In genomic region chr3R:17787780-17788179, dm6 we compare ENCODE assay signal across 3 fruit fly cellular contexts.
A peak's percentile ranks its signal among the peaks of the same experiment; 100 is the strongest.
TF ChIP-seq lines count a peak whose summit lies in the region.

No protein-coding gene starts in this region.

- no peak for TF ChIP-seq CTCF in whole organism, embryonic (GFP tag; optimal IDR thresholded peaks at IDR 0.05; lab: Kevin White, UChicago)

TF ChIP-seq in whole organism, embryonic, 481 proteins besides CTCF, POLR2A, EP300 and RAD21 (continues in another document):
- TF ChIP-seq Neu2 (GFP tag; optimal IDR thresholded peaks at IDR 0.05; lab: Kevin White, UChicago; ENCODE audit: borderline replicate concordance) (no peak), nerfin-1 (tag; optimal IDR thresholded peaks at IDR 0.05; lab: Kevin White, UChicago) (no peak), Mad (GFP tag; optimal IDR thresholded peaks at IDR 0.05; lab: Kevin White, UChicago) (no peak), CG31224 (GFP tag; IDR thresholded peaks at IDR 0.05; lab: Robert Waterston, UW) (no peak), Ets65A (GFP tag; lab: Kevin White, UChicago) (peak; percentile 34), CG2199 (GFP tag; IDR thresholded peaks at IDR 0.05; lab: Robert Waterston, UW) (no peak), trem (tag; optimal IDR thresholded peaks at IDR 0.05; lab: Kevin White, UChicago) (peak; percentile 1), CG4820 (GFP tag; optimal IDR thresholded peaks at IDR 0.05; lab: Kevin White, UChicago) (peak; percentile 3), Ets97D (GFP tag; optimal IDR thresholded peaks at IDR 0.05; lab: Kevin White, UChicago) (no peak), CG7357 (GFP tag; IDR thresholded peaks at IDR 0.05; lab: Robert Waterston, UW) (no peak), CG9437 (GFP tag; optimal IDR thresholded peaks at IDR 0.05; lab: Kevin White, UChicago) (no peak), CG11695 (GFP tag; IDR thresholded peaks at IDR 0.05; lab: Robert Waterston, UW) (no peak), al (GFP tag; IDR thresholded peaks at IDR 0.05; lab: Robert Waterston, UW) (no peak), CG4282 (GFP tag; optimal IDR thresholded peaks at IDR 0.05; lab: Kevin White, UChicago) (no peak), sisA (GFP tag; IDR thresholded peaks at IDR 0.05; lab: Robert Waterston, UW) (no peak), Awh (GFP tag; IDR thresholded peaks at IDR 0.05; lab: Robert Waterston, UW) (no peak), Med (GFP tag; lab: Kevin White, UChicago) (peak; percentile 4), CG13424 (tag; optimal IDR thresholded peaks at IDR 0.05; lab: Kevin White, UChicago) (no peak), Max (GFP tag; optimal IDR thresholded peaks at IDR 0.05; lab: Kevin White, UChicago) (no peak), maf-S (GFP tag; optimal IDR thresholded peaks at IDR 0.05; lab: Kevin White, UChicago) (no peak), CG8388 (GFP tag; optimal IDR thresholded peaks at IDR 0.05; lab: Kevin White, UChicago) (peak; percentile 2), CG3163 (GFP tag; optimal IDR thresholded peaks at IDR 0.05; lab: Kevin White, UChicago) (no peak), CG33557 (GFP tag; optimal IDR thresholded peaks at IDR 0.05; lab: Kevin White, UChicago) (no peak), peb (GFP tag; IDR thresholded peaks at IDR 0.05; lab: Robert Waterston, UW) (no peak), CG32772 (GFP tag; IDR thresholded peaks at IDR 0.05; lab: Robert Waterston, UW) (peak; percentile 14; the same call in 1 of the 2 replicates), ranshi (GFP tag; IDR thresholded peaks at IDR 0.05; lab: Robert Waterston, UW) (no peak), dmrt99B (tag; optimal IDR thresholded peaks at IDR 0.05; lab: Kevin White, UChicago) (peak; percentile 4), CG43689 (GFP tag; IDR thresholded peaks at IDR 0.05; lab: Robert Waterston, UW) (no peak), sima (GFP tag; optimal IDR thresholded peaks at IDR 0.05; lab: Kevin White, UChicago) (no peak), dati (GFP tag; IDR thresholded peaks at IDR 0.05; lab: Robert Waterston, UW) (no peak), klu (GFP tag; IDR thresholded peaks at IDR 0.05; lab: Robert Waterston, UW) (no peak), CG14710 (tag; optimal IDR thresholded peaks at IDR 0.05; lab: Kevin White, UChicago) (peak; percentile 10), CG33213 (GFP tag; optimal IDR thresholded peaks at IDR 0.05; lab: Kevin White, UChicago) (no peak)

TF ChIP-seq in whole organism, prepupa, 60 proteins besides CTCF, POLR2A, EP300 and RAD21:
- 0 out of 3 replicates have a peak, but pooled peaks have one; percentile 34 for TF ChIP-seq CG8119 (GFP tag; IDR thresholded peaks at IDR 0.05; lab: Robert Waterston, UW)
- TF ChIP-seq CG32006 (GFP tag; optimal IDR thresholded peaks at IDR 0.05; lab: Kevin White, UChicago): peak; percentile 45
- peak; percentile 13 for TF ChIP-seq CG6276 (GFP tag; optimal IDR thresholded peaks at IDR 0.05; lab: Kevin White, UChicago)
- peak; percentile 45 for TF ChIP-seq Eip78C (GFP tag; lab: Kevin White, UChicago)
- peak; percentile 50; the same call in 1 of the 2 replicates for TF ChIP-seq CG15336 (GFP tag; IDR thresholded peaks at IDR 0.05; lab: Robert Waterston, UW)
- TF ChIP-seq spab (GFP tag; optimal IDR thresholded peaks at IDR 0.05; lab: Kevin White, UChicago): no peak
- TF ChIP-seq eg (GFP tag; IDR thresholded peaks at IDR 0.05; lab: Robert Waterston, UW): peak; percentile 38; the same call in 1 of the 3 replicates
- no peak for TF ChIP-seq Hr4 (GFP tag; optimal IDR thresholded peaks at IDR 0.05; lab: Kevin White, UChicago)
- TF ChIP-seq Ets21C (GFP tag; optimal IDR thresholded peaks at IDR 0.05; lab: Kevin White, UChicago): no peak
- TF ChIP-seq CG6163 (GFP tag; IDR thresholded peaks at IDR 0.05; lab: Robert Waterston, UW): no peak

TF ChIP-seq in whole organism, pupa, 21 proteins besides CTCF, POLR2A, EP300 and RAD21:
- TF ChIP-seq CG12605 (GFP tag; IDR thresholded peaks at IDR 0.05; lab: Robert Waterston, UW) (no peak), CG8301 (tag; optimal IDR thresholded peaks at IDR 0.05; lab: Kevin White, UChicago) (peak; percentile 24), CG14655 (GFP tag; optimal IDR thresholded peaks at IDR 0.05; lab: Kevin White, UChicago) (peak; percentile 53), CG32121 (GFP tag; IDR thresholded peaks at IDR 0.05; lab: Robert Waterston, UW) (peak; percentile 31), Pif1B (GFP tag; optimal IDR thresholded peaks at IDR 0.05; lab: Kevin White, UChicago) (no peak), CG10348 (GFP tag; IDR thresholded peaks at IDR 0.05; lab: Robert Waterston, UW) (no peak), Ets98B (GFP tag; IDR thresholded peaks at IDR 0.05; lab: Robert Waterston, UW) (peak; percentile 27; the same call in 1 of the 2 replicates), gl (tag; optimal IDR thresholded peaks at IDR 0.05; lab: Kevin White, UChicago) (no peak), CG13204 (GFP tag; optimal IDR thresholded peaks at IDR 0.05; lab: Kevin White, UChicago) (no peak), CG4496 (GFP tag; IDR thresholded peaks at IDR 0.05; lab: Robert Waterston, UW) (no peak), Pif1A (GFP tag; optimal IDR thresholded peaks at IDR 0.05; lab: Kevin White, UChicago) (no peak), CG15710 (tag; optimal IDR thresholded peaks at IDR 0.05; lab: Kevin White, UChicago) (no peak), rn (GFP tag; IDR thresholded peaks at IDR 0.05; lab: Robert Waterston, UW) (no peak)

Comparison
In these comparisons a context has a peak if more than half of its experiments do, and no peak if none do; other contexts are left out.
1. Of the 7 proteins assayed by ChIP-seq in both whole organism, embryonic and whole organism, prepupa: peak only in whole organism, embryonic: Blimp-1 and Sox102F; only in whole organism, prepupa: none; in both: none; in neither: 5.